Fruit fly (Drosophila melanogaster) whole organism, embryonic: Measurements from ENCODE around the gene apolpp.
A peak's percentile ranks its signal among the peaks of the same experiment; 100 is the strongest.

Experiments
- Atf6 ChIP-seq: fragments of 200-800 bp; sonication (Bioruptor generic); IDR thresholded peaks from 2 replicates; pipeline ENCODE4 v1.3.6; 2022; ENCODE audit warnings: missing biosample characterization, missing genetic modification characterization
- Bdp1 ChIP-seq: fragments of 200-800 bp; sonication (Bioruptor generic); optimal IDR thresholded peaks from 3 replicates; lab custom pipeline; 2016; ENCODE audit warnings: missing biosample characterization, missing genetic modification characterization
- CG10147 ChIP-seq: fragments of 200-800 bp; sonication (Bioruptor generic); optimal IDR thresholded peaks from 2 replicates; lab custom pipeline; 2019; ENCODE audit warnings: missing biosample characterization, mild to moderate bottlenecking, missing genetic modification characterization, moderate library complexity
- CG11247 ChIP-seq: fragments of 200-800 bp; sonication (Bioruptor generic); IDR thresholded peaks from 2 replicates; pipeline ENCODE4 v1.3.6; 2022; ENCODE audit warnings: missing biosample characterization, missing genetic modification characterization
- CG11695 ChIP-seq: fragments of 200-800 bp; sonication (Bioruptor generic); IDR thresholded peaks from 3 replicates; pipeline ENCODE4 v1.3.6; 2022; ENCODE audit warnings: missing biosample characterization, missing genetic modification characterization
- CG11723 ChIP-seq: fragments of 200-800 bp; sonication (Bioruptor generic); optimal IDR thresholded peaks from 2 replicates; lab custom pipeline; 2017; ENCODE audit warnings: missing biosample characterization, mild to moderate bottlenecking, missing genetic modification characterization
- CG12071 ChIP-seq: fragments of 200-800 bp; sonication (Bioruptor generic); optimal IDR thresholded peaks from 3 replicates; lab custom pipeline; 2018; ENCODE audit warnings: missing biosample characterization, mild to moderate bottlenecking, missing genetic modification characterization
- CG12659 ChIP-seq: fragments of 200-800 bp; sonication (Bioruptor generic); optimal IDR thresholded peaks from 3 replicates; lab custom pipeline; 2017; ENCODE audit warnings: mild to moderate bottlenecking, missing biosample characterization, missing genetic modification reagents, missing genetic modification characterization
- CG12744 ChIP-seq: fragments of 200-800 bp; sonication (Bioruptor generic); optimal IDR thresholded peaks from 2 replicates; lab custom pipeline; 2016; ENCODE audit warnings: missing biosample characterization, missing genetic modification characterization
- CG1647 ChIP-seq: fragments of 200-800 bp; sonication (Bioruptor generic); optimal IDR thresholded peaks from 3 replicates; lab custom pipeline; 2016; ENCODE audit warnings: missing biosample characterization, missing genetic modification characterization
- CG17359 ChIP-seq: fragments of 200-800 bp; sonication (Bioruptor generic); optimal IDR thresholded peaks from 3 replicates; lab custom pipeline; 2018; ENCODE audit warnings: missing biosample characterization, mild to moderate bottlenecking, missing genetic modification characterization, moderate library complexity
- CG17829 ChIP-seq: fragments of 200-800 bp; optimal IDR thresholded peaks from 2 replicates; lab custom pipeline; 2019; ENCODE audit warnings: missing biosample characterization, mild to moderate bottlenecking, missing genetic modification characterization, moderate library complexity
- CG18619 ChIP-seq: fragments of 200-800 bp; sonication (Bioruptor generic); optimal IDR thresholded peaks from 3 replicates; lab custom pipeline; 2017; ENCODE audit warnings: missing biosample characterization, mild to moderate bottlenecking, missing genetic modification characterization
- CG18764 ChIP-seq: fragments of 200-800 bp; sonication (Bioruptor generic); optimal IDR thresholded peaks from 3 replicates; lab custom pipeline; 2016; ENCODE audit warnings: missing biosample characterization, missing genetic modification characterization
- CG3065 ChIP-seq: fragments of 200-800 bp; sonication (Bioruptor generic); optimal IDR thresholded peaks from 2 replicates; lab custom pipeline; 2016; ENCODE audit warnings: missing biosample characterization, missing genetic modification characterization
- CG31224 ChIP-seq: fragments of 200-800 bp; sonication (Bioruptor generic); IDR thresholded peaks from 2 replicates; pipeline ENCODE4 v1.3.6; 2022; ENCODE audit warnings: missing biosample characterization, missing genetic modification characterization
- CG31388 ChIP-seq: fragments of 200-800 bp; sonication (Bioruptor generic); optimal IDR thresholded peaks from 2 replicates; lab custom pipeline; 2016; ENCODE audit warnings: missing biosample characterization, missing genetic modification characterization
- CG3838 ChIP-seq: fragments of 200-800 bp; sonication (Bioruptor generic); optimal IDR thresholded peaks from 3 replicates; lab custom pipeline; 2016; ENCODE audit warnings: missing biosample characterization, missing genetic modification characterization
- CG43689 ChIP-seq: fragments of 200-800 bp; sonication (Bioruptor generic); IDR thresholded peaks from 2 replicates; pipeline ENCODE4 v1.3.6; 2022; ENCODE audit warnings: missing biosample characterization, missing genetic modification characterization
- CG4404 ChIP-seq: fragments of 200-800 bp; sonication (Bioruptor generic); IDR thresholded peaks from 2 replicates; pipeline ENCODE4 v1.3.6; 2022; ENCODE audit warnings: missing biosample characterization, missing genetic modification characterization
- CG6272 ChIP-seq: fragments of 200-800 bp; sonication (Bioruptor generic); IDR thresholded peaks from 2 replicates; pipeline ENCODE4 v1.3.6; 2022; ENCODE audit warnings: missing biosample characterization, missing genetic modification characterization
- CG6683 ChIP-seq: fragments of 200-800 bp; sonication (Bioruptor generic); optimal IDR thresholded peaks from 2 replicates; lab custom pipeline; 2017; ENCODE audit warnings: missing biosample characterization, mild to moderate bottlenecking, missing genetic modification characterization, missing genetic modification reagents
- CG8089 ChIP-seq: fragments of 200-800 bp; sonication (Bioruptor generic); optimal IDR thresholded peaks from 3 replicates; lab custom pipeline; 2016; ENCODE audit warnings: missing biosample characterization, missing genetic modification characterization
- CG8765 ChIP-seq: fragments of 200-800 bp; sonication (Bioruptor generic); IDR thresholded peaks from 2 replicates; pipeline ENCODE4 v1.3.6; 2022; ENCODE audit warnings: missing biosample characterization, missing genetic modification characterization
- Dbx ChIP-seq: fragments of 200-800 bp; sonication (Bioruptor generic); IDR thresholded peaks from 3 replicates; pipeline ENCODE4 v1.3.6; 2022; ENCODE audit warnings: missing biosample characterization, missing genetic modification characterization
- Elba2 ChIP-seq: fragments of 200-800 bp; sonication (Bioruptor generic); optimal IDR thresholded peaks from 3 replicates; lab custom pipeline; 2016; ENCODE audit warnings: missing biosample characterization, missing genetic modification characterization
- HLH4C ChIP-seq: fragments of 200-800 bp; sonication (Bioruptor generic); IDR thresholded peaks from 3 replicates; pipeline ENCODE4 v1.3.6; 2022; ENCODE audit warnings: missing biosample characterization, missing genetic modification characterization; ENCODE audit not compliant: partially characterized antibody
- Hr51 ChIP-seq, 2 experiments: fragments of 200-800 bp; sonication (Bioruptor generic); optimal IDR thresholded peaks; 2 replicates in 1 of 2; 3 replicates in 1 of 2; lab custom pipeline; 2016 to 2018; ENCODE audit warnings: missing biosample characterization in 2 of 2, missing genetic modification characterization in 2 of 2, mild to moderate bottlenecking in 1 of 2, moderate library complexity in 1 of 2
- Hsf ChIP-seq: fragments of 200-800 bp; sonication (Bioruptor generic); optimal IDR thresholded peaks from 3 replicates; lab custom pipeline; 2016; ENCODE audit warnings: missing biosample characterization, missing genetic modification characterization
- Lim3 ChIP-seq: fragments of 200-800 bp; sonication (Bioruptor generic); IDR thresholded peaks from 2 replicates; pipeline ENCODE4 v1.3.6; 2022; ENCODE audit warnings: missing biosample characterization, missing genetic modification characterization
- Lpt ChIP-seq: fragments of >200 bp; optimal IDR thresholded peaks from 2 replicates; lab custom pipeline; 2018; ENCODE audit warnings: missing biosample characterization, missing genetic modification characterization
- Mrtf ChIP-seq: fragments of 200-800 bp; sonication (Bioruptor generic); IDR thresholded peaks from 3 replicates; pipeline ENCODE4 v1.3.6; 2022; ENCODE audit warnings: missing biosample characterization, missing genetic modification characterization
- NfI ChIP-seq: fragments of 200-800 bp; sonication (Bioruptor generic); optimal IDR thresholded peaks from 3 replicates; lab custom pipeline; 2018; ENCODE audit warnings: missing biosample characterization, mild to moderate bottlenecking, missing genetic modification characterization, moderate library complexity
- PHDP ChIP-seq: fragments of 200-800 bp; sonication (Bioruptor generic); optimal IDR thresholded peaks from 3 replicates; lab custom pipeline; 2018; ENCODE audit warnings: missing biosample characterization, mild to moderate bottlenecking, missing genetic modification characterization, moderate library complexity
- Rx ChIP-seq: fragments of 200-800 bp; sonication (Bioruptor generic); IDR thresholded peaks from 2 replicates; pipeline ENCODE4 v1.3.6; 2022; ENCODE audit warnings: missing biosample characterization, missing genetic modification characterization
- Scr ChIP-seq: fragments of 200-800 bp; sonication (Bioruptor generic); IDR thresholded peaks from 2 replicates; pipeline ENCODE4 v1.3.6; 2022; ENCODE audit warnings: missing biosample characterization, missing genetic modification characterization; ENCODE audit not compliant: partially characterized antibody
- Sry-δ ChIP-seq: fragments of 200-800 bp; sonication (Bioruptor generic); optimal IDR thresholded peaks from 2 replicates; lab custom pipeline; 2016; ENCODE audit warnings: missing biosample characterization, missing genetic modification characterization
- TFAM ChIP-seq: fragments of 200-800 bp; sonication (Bioruptor generic); optimal IDR thresholded peaks from 2 replicates; lab custom pipeline; 2017; ENCODE audit warnings: missing biosample characterization, missing genetic modification characterization, inconsistent platforms
- al ChIP-seq: fragments of 200-800 bp; sonication (Bioruptor generic); IDR thresholded peaks from 2 replicates; pipeline ENCODE4 v1.3.6; 2022; ENCODE audit warnings: missing biosample characterization, missing genetic modification characterization
- bowl ChIP-seq: fragments of 200-800 bp; sonication (Bioruptor generic); IDR thresholded peaks from 2 replicates; pipeline ENCODE4 v1.3.6; 2022; ENCODE audit warnings: missing biosample characterization, missing genetic modification characterization
- crol ChIP-seq: fragments of 200-800 bp; sonication (Bioruptor generic); IDR thresholded peaks from 2 replicates; pipeline ENCODE4 v1.3.6; 2022; ENCODE audit warnings: missing biosample characterization, missing genetic modification characterization
- gro ChIP-seq: fragments of 200-800 bp; sonication (Bioruptor generic); optimal IDR thresholded peaks from 2 replicates; lab custom pipeline; 2016; ENCODE audit warnings: missing biosample characterization, missing genetic modification characterization
- jigr1 ChIP-seq: fragments of 200-800 bp; sonication (Bioruptor generic); IDR thresholded peaks from 3 replicates; pipeline ENCODE4 v1.3.6; 2022; ENCODE audit warnings: missing biosample characterization, missing genetic modification characterization
- mam ChIP-seq: fragments of 200-800 bp; sonication (Bioruptor generic); optimal IDR thresholded peaks from 3 replicates; lab custom pipeline; 2016; ENCODE audit warnings: missing biosample characterization, missing genetic modification characterization
- peb ChIP-seq: fragments of 200-800 bp; sonication (Bioruptor generic); IDR thresholded peaks from 2 replicates; pipeline ENCODE4 v1.3.6; 2022; ENCODE audit warnings: missing biosample characterization, missing genetic modification characterization
- prd ChIP-seq, 3 experiments: fragments of >200 bp in 2 of 3; fragments of 200-800 bp in 1 of 3; sonication (Bioruptor generic) in 1 of 3; optimal IDR thresholded peaks in 2 of 3; IDR thresholded peaks in 1 of 3; 2 replicates in 2 of 3; 3 replicates in 1 of 3; pipeline versions ENCODE4 v1.3.6 to Lab custom; 2017 to 2022; ENCODE audit warnings: missing biosample characterization in 1 of 3, missing genetic modification characterization in 1 of 3
- salm ChIP-seq: fragments of 200-800 bp; sonication (Bioruptor generic); optimal IDR thresholded peaks from 2 replicates; lab custom pipeline; 2018; ENCODE audit warnings: missing biosample characterization, mild to moderate bottlenecking, missing genetic modification characterization
- shn ChIP-seq: fragments of 200-800 bp; sonication (Bioruptor generic); optimal IDR thresholded peaks from 3 replicates; lab custom pipeline; 2016; ENCODE audit warnings: missing biosample characterization, missing genetic modification characterization
- ssp ChIP-seq: fragments of 200-800 bp; sonication (Bioruptor generic); IDR thresholded peaks from 2 replicates; pipeline ENCODE4 v1.3.6; 2022; ENCODE audit warnings: missing biosample characterization, missing genetic modification characterization
- unc-4 ChIP-seq: fragments of 200-800 bp; sonication (Bioruptor generic); IDR thresholded peaks from 2 replicates; pipeline ENCODE4 v1.3.6; 2022; ENCODE audit warnings: missing biosample characterization, missing genetic modification characterization; ENCODE audit not compliant: partially characterized antibody
- usp ChIP-seq: fragments of >200 bp; optimal IDR thresholded peaks from 2 replicates; lab custom pipeline; 2017; ENCODE audit warnings: missing biosample characterization, missing genetic modification characterization
- z ChIP-seq: fragments of 200-800 bp; sonication (Bioruptor generic); IDR thresholded peaks from 3 replicates; pipeline ENCODE4 v1.3.6; 2022; ENCODE audit warnings: missing biosample characterization, missing genetic modification characterization
- zfh1 ChIP-seq: fragments of 200-800 bp; sonication (Bioruptor generic); IDR thresholded peaks from 3 replicates; pipeline ENCODE4 v1.3.6; 2022; ENCODE audit warnings: missing biosample characterization, missing genetic modification characterization

Gene apolpp

dm6 chr4:1051271-1051670 lies 9.5 kb upstream of the apolpp start (continued):
- TF ChIP-seq Hr51 (GFP tag; optimal IDR thresholded peaks at IDR 0.05; lab: Kevin White, UChicago), result no peak
- no peak for TF ChIP-seq TFAM (GFP tag; lab: Kevin White, UChicago)
- no peak for TF ChIP-seq Bdp1 (GFP tag; lab: Kevin White, UChicago)
- no peak for TF ChIP-seq CG18619 (GFP tag; lab: Kevin White, UChicago)
- TF ChIP-seq Dbx, result no peak
- TF ChIP-seq CG17359 (tag; lab: Kevin White, UChicago), result no peak
- TF ChIP-seq CG8089 (GFP tag; lab: Kevin White, UChicago), result peak; percentile 82
- no peak for TF ChIP-seq shn (GFP tag; lab: Kevin White, UChicago)
- TF ChIP-seq CG18764 (GFP tag; lab: Kevin White, UChicago), result no peak
- no peak for TF ChIP-seq CG8765 (GFP tag; lab: Robert Waterston, UW)
- no peak for TF ChIP-seq peb (GFP tag; lab: Robert Waterston, UW)
- TF ChIP-seq Elba2, result no peak
- TF ChIP-seq PHDP, result no peak
- TF ChIP-seq CG10147 (GFP tag; lab: Kevin White, UChicago), result no peak
- TF ChIP-seq Rx (GFP tag; lab: Robert Waterston, UW), result no peak
- peak; percentile 4 for TF ChIP-seq CG17829 (tag; lab: Kevin White, UChicago)
- no peak for TF ChIP-seq crol (GFP tag; lab: Robert Waterston, UW)
- no peak for TF ChIP-seq CG11247 (GFP tag; lab: Robert Waterston, UW)
- no peak for TF ChIP-seq z (GFP tag; lab: Robert Waterston, UW)
- TF ChIP-seq CG11695, result no peak
- no peak for TF ChIP-seq Lpt (GFP tag; lab: Kevin White, UChicago)
- TF ChIP-seq CG11723, result peak; percentile 99
- TF ChIP-seq CG6683 (GFP tag; lab: Kevin White, UChicago), result no peak
- TF ChIP-seq unc-4 (GFP tag; lab: Robert Waterston, UW), result no peak
- TF ChIP-seq zfh1, result no peak
- TF ChIP-seq gro (GFP tag; lab: Kevin White, UChicago), result no peak
- TF ChIP-seq NfI (GFP tag; lab: Kevin White, UChicago), result no peak
- TF ChIP-seq bowl, result no peak
- TF ChIP-seq CG31224 (GFP tag; lab: Robert Waterston, UW), result no peak
- peak; percentile 97 for TF ChIP-seq ssp (GFP tag; lab: Robert Waterston, UW)
- TF ChIP-seq CG3065 (GFP tag; lab: Kevin White, UChicago), result no peak
- no peak for TF ChIP-seq CG43689 (GFP tag; lab: Robert Waterston, UW)
- TF ChIP-seq prd (optimal IDR thresholded peaks at IDR 0.05; lab: Kevin White, UChicago), result no peak
- no peak for TF ChIP-seq prd (GFP tag; IDR thresholded peaks at IDR 0.05; lab: Robert Waterston, UW)
- no peak for TF ChIP-seq Lim3
- no peak for TF ChIP-seq al (GFP tag; lab: Robert Waterston, UW)
- no peak for TF ChIP-seq Scr (GFP tag; lab: Robert Waterston, UW)
- peak; percentile 39 for TF ChIP-seq mam (GFP tag; lab: Kevin White, UChicago)
- no peak for TF ChIP-seq CG3838
- TF ChIP-seq Sry-δ, result peak; percentile 89
- no peak for TF ChIP-seq Mrtf (GFP tag; lab: Robert Waterston, UW)
- no peak for TF ChIP-seq salm (tag; lab: Kevin White, UChicago)
- TF ChIP-seq usp, result no peak
- no peak for TF ChIP-seq CG4404
- no peak for TF ChIP-seq HLH4C
- no peak for TF ChIP-seq Hsf (GFP tag; lab: Kevin White, UChicago)
- TF ChIP-seq CG1647 (GFP tag; lab: Kevin White, UChicago), result no peak
- TF ChIP-seq jigr1 (GFP tag; lab: Robert Waterston, UW), result no peak
- TF ChIP-seq CG31388 (GFP tag; lab: Kevin White, UChicago), result no peak
- TF ChIP-seq CG6272 (GFP tag; lab: Robert Waterston, UW), result no peak
- TF ChIP-seq Atf6 (GFP tag; lab: Robert Waterston, UW), result no peak
- no peak for TF ChIP-seq CG12744
- TF ChIP-seq CG12659 (GFP tag; lab: Kevin White, UChicago), result peak; percentile 59
- TF ChIP-seq CG12071, result no peak
